Fruit fly (Drosophila melanogaster) S2 (cell line): Measurements from ENCODE around the gene CG42674.

ENCODE experiments used
- CG8478 ChIP-seq: fragments of >200 bp; optimal IDR thresholded peaks from 2 replicates; lab custom pipeline; 2018
- CTCF ChIP-seq, 2 experiments: fragments of >200 bp; optimal IDR thresholded peaks; 2 replicates each; lab custom pipeline; 2018

Gene CG42674

DNA sequence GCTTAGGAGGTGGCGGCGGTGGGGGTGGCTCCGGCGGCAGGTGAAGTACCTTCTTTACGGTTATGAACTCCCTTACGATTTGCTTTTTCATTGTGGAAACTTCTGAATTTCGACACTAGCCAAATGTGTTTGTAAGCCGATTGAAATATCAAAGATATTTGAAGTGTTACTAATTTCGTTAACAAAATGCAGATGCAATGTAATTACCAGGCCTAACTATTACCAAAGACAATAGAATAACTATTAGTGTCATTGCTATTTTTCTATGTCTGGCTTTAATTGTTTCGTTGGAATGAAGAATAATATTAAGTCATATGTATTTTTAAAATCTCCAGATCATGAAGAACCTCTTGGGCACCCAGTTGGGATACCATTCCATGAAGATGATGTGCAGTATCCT, 64.9 kb downstream of the CG42674 start, which contains the start of gene CG7335:
Gene CG7335 (minus strand): TSS at position 101 of the 400 bp plus-strand sequence.
- TF ChIP-seq CG8478 (no peak), CTCF (optimal IDR thresholded peaks at IDR 0.05; lab: Kevin White, UChicago) (no peak)

DNA sequence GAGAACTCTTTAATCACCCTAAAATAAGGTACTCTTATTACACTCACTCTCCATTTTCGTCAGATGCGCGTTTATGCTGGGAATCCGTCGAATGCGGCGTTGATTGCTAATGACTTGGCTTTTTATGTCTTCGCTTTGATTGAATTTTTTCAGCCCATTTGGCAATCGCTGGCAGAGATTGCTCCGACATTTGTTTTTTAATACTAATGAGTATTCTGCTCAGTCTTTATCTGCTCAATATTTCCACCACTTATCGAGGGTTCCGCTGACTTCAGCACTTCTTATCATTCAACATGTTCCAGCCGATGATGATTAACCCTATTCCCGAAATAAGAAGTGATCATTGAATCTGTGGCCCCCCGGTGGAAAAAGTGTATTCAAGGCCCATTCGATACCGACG, 66.5 kb downstream of the CG42674 start, which contains the start of gene obst-J:
Gene obst-J (minus strand): TSS at position 101 of the 400 bp plus-strand sequence.
- TF ChIP-seq CG8478 (no peak), CTCF (optimal IDR thresholded peaks at IDR 0.05; lab: Kevin White, UChicago) (no peak)

- TF ChIP-seq CG8478 (no peak), CTCF (optimal IDR thresholded peaks at IDR 0.05; lab: Kevin White, UChicago) (no peak)
Measured at dm6 chr3L:20129032-20129431, 69.1 kb downstream of the CG42674 start, which contains the start of gene gig. Gene gig (plus strand): TSS chr3L:20129181.

DNA sequence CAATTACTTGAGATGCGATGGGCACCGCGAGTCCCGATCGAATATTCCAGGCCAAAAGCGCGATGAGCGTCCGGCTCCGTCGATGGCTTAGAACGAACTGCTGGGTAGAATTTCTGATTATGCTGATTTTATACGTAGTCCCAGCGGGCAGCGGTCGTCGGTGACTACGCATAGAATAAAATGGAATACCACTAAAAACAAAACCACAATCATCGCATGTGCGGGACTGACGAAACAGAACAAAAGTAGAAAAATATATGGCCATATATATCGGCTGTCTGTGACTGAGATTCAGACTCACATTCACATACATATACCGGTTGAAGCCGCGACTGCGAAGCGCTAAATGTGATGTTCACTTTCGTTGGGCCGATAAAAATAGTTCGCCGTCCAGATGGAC, 70.8 kb downstream of the CG42674 start, which contains the start of gene CG7365:
Gene CG7365 (minus strand): TSS at position 101 of the 400 bp plus-strand sequence.
- TF ChIP-seq CG8478 (no peak), CTCF (optimal IDR thresholded peaks at IDR 0.05; lab: Kevin White, UChicago) (no peak)

DNA sequence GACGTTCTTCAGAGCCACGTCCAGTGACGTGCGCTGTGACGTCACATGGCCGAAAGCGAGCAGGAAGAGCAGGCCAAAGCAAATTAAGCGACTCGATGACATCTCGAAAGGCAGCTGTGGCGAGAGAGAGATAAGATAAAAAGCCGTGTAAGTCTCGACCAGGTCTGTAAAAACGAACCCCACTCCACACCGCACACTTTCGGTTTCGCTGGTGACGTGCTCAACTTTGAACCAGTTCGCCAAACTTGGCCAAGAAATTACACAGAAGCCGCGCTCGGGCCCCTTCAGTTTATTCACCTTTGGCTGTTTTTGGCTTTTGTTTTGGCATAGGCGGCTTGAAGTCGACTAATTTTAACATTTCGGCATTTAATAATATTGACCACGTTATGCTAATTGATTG, 72.0 kb downstream of the CG42674 start:
- TF ChIP-seq CTCF (optimal IDR thresholded peaks at IDR 0.05; lab: Kevin White, UChicago) = no peak
- TF ChIP-seq CG8478 = no peak

dm6 chr3L:20123038-20123437, 75.1 kb downstream of the CG42674 start:
- TF ChIP-seq CTCF (optimal IDR thresholded peaks at IDR 0.05; lab: Kevin White, UChicago) (no peak), CG8478 (no peak)

dm6 chr3L:20112797-20113368, 85.2 kb downstream of the CG42674 start, which contains the start of gene CG14187:
Gene CG14187 (minus strand): TSS chr3L:20112847.
- TF ChIP-seq CG8478 (no peak), CTCF (optimal IDR thresholded peaks at IDR 0.05; lab: Kevin White, UChicago) (peak in 1 of 2 experiments; percentile 21)

dm6 chr3L:20111434-20111833, 86.7 kb downstream of the CG42674 start, which contains the start of gene Ir76b:
Gene Ir76b (minus strand): TSS chr3L:20111534.
- no peak for TF ChIP-seq CG8478
- TF ChIP-seq CTCF (optimal IDR thresholded peaks at IDR 0.05; lab: Kevin White, UChicago) = no peak

DNA sequence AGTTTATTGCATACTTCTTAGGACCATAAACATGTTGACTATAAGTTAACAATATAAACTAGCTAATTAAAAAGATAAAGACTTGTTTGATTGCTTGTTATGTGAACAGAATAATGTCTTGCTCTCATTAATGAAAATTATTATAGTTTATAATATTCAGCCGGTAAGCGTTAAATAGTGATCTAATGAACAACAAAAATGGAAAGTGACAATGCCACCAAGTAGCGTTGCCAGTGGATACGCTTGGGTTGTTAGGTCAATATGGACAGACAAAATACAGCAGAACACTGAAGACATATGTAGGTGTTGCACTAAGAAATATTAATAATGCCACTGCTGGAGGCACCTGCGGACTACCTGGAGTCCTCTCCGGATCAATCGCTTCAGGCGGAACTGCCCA, 92.3 kb downstream of the CG42674 start, which contains the start of gene CG14185:
Gene CG14185 (plus strand): TSS at position 301 of the 400 bp plus-strand sequence.
- TF ChIP-seq CTCF (optimal IDR thresholded peaks at IDR 0.05; lab: Kevin White, UChicago) = no peak
- no peak for TF ChIP-seq CG8478

- TF ChIP-seq CG8478 (no peak), CTCF (optimal IDR thresholded peaks at IDR 0.05; lab: Kevin White, UChicago) (no peak)
Measured at dm6 chr3L:20104543-20105046, 93.5 kb downstream of the CG42674 start.

DNA sequence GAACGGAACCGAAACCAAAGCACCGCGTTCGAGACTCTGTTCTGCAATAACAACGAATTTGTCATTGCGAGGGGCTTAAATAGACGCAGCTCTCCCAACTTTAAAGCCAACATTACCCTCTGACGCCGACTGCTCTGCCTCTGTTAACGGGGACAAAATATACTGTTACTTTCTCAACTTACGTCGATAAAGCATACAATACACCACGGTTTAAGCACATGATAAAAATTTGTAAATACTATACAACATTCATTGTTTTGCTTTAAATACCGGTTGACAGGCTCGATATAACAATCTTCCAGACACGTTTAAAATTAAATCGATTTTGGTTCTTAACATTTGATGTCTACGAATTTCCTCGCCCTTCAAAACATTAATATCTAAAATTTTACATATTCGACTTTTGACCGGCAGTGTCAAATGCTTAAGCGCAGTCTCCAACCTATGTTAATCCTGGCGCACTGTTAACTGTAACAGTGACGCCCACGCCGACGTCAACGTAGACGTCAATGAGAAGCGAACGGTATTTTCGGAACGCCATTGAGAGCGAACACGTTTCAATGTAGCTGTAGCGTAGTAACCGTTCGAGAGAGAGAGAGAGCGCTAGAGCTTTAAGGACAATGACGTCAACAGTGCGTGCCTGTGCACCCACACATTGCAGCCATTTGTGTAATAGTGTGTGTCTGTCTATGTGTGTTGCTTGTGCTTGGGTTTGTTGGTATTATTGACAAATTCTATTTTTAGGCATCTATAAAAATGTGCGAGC, 94.2 kb downstream of the CG42674 start, which contains the start of gene CG14186:
Gene CG14186 (minus strand): TSS at position 51 of the 766 bp plus-strand sequence.
- TF ChIP-seq CTCF (optimal IDR thresholded peaks at IDR 0.05; lab: Kevin White, UChicago) (peak; percentile 71 to 74), CG8478 (no peak)
